Worm (Caenorhabditis elegans) whole organism, L4 larva: ENCODE results near the gene F54C4.4.

Experiments used
- F10B5.3 ChIP-seq: sonication (generic microtip); optimal IDR thresholded peaks from 2 replicates; lab custom pipeline; 2016; ENCODE audit warnings: mild to moderate bottlenecking, missing genetic modification characterization, missing compliant biosample characterization
- F37D6.2 ChIP-seq: sonication (generic microtip); optimal IDR thresholded peaks from 2 replicates; lab custom pipeline; 2016; ENCODE audit warnings: mild to moderate bottlenecking, missing genetic modification characterization, missing compliant biosample characterization
- R02D3.7 ChIP-seq: fragments of 150-350 bp; sonication (generic microtip); optimal IDR thresholded peaks from 3 replicates; lab custom pipeline; 2014; ENCODE audit warnings: missing biosample characterization, missing genetic modification characterization
- Y5F2A.4 ChIP-seq: fragments of 200-800 bp; sonication (Bioruptor generic); optimal IDR thresholded peaks from 2 replicates; lab custom pipeline; 2018; ENCODE audit warnings: mild to moderate bottlenecking, missing genetic modification characterization, missing compliant biosample characterization
- aha-1 ChIP-seq: fragments of 150-350 bp; peaks from one replicate; lab custom pipeline; 2014; ENCODE audit warnings: missing biosample characterization, missing genetic modification characterization
- arid-1 ChIP-seq: fragments of 200-800 bp; sonication (Bioruptor generic); conservative IDR thresholded peaks from 2 replicates; pipeline ENCODE4 v1.3.6; 2022; ENCODE audit warnings: missing genetic modification reagents, missing genetic modification characterization, missing compliant biosample characterization
- ceh-20 ChIP-seq: fragments of 200-800 bp; sonication (Bioruptor generic); IDR thresholded peaks from 2 replicates; pipeline ENCODE4 v1.3.6; 2022; ENCODE audit warnings: missing genetic modification reagents, missing genetic modification characterization, missing compliant biosample characterization
- ceh-32 ChIP-seq: sonication (generic microtip); optimal IDR thresholded peaks from 2 replicates; lab custom pipeline; 2016; ENCODE audit warnings: mild to moderate bottlenecking, missing genetic modification characterization, missing compliant biosample characterization; ENCODE audit not compliant: poor library complexity
- ceh-44 ChIP-seq: fragments of 200-800 bp; sonication (Bioruptor generic); IDR thresholded peaks from 2 replicates; pipeline ENCODE4 v1.3.6; 2022; ENCODE audit warnings: missing genetic modification reagents, missing genetic modification characterization, missing compliant biosample characterization
- ceh-62 ChIP-seq: sonication (generic microtip); optimal IDR thresholded peaks from 2 replicates; lab custom pipeline; 2017; ENCODE audit warnings: missing biosample characterization, missing genetic modification characterization
- daf-12 ChIP-seq: fragments of 150-350 bp; optimal IDR thresholded peaks from 2 replicates; lab custom pipeline; 2014; ENCODE audit warnings: missing biosample characterization, missing genetic modification reagents, missing genetic modification characterization
- daf-16 ChIP-seq, 3 experiments: sonication (generic microtip); optimal IDR thresholded peaks; 2 replicates each; lab custom pipeline; 2016 to 2017; ENCODE audit warnings: missing genetic modification characterization in 3 of 3, missing genetic modification reagents in 3 of 3, mild to moderate bottlenecking in 2 of 3, missing compliant biosample characterization in 2 of 3, missing biosample characterization in 1 of 3, moderate library complexity in 1 of 3
- dmd-6 ChIP-seq: fragments of 200-800 bp; sonication (Bioruptor generic); IDR thresholded peaks from 2 replicates; pipeline ENCODE4 v1.3.6; 2022; ENCODE audit warnings: missing genetic modification reagents, missing genetic modification characterization, missing compliant biosample characterization
- dmd-8 ChIP-seq: fragments of 200-800 bp; sonication (Bioruptor generic); IDR thresholded peaks from 2 replicates; pipeline ENCODE4 v1.3.6; 2022; ENCODE audit warnings: missing genetic modification characterization, missing compliant biosample characterization
- dve-1 ChIP-seq: sonication (generic microtip); optimal IDR thresholded peaks from 2 replicates; lab custom pipeline; 2017; ENCODE audit warnings: antibody characterized with exemption, mild to moderate bottlenecking, missing genetic modification characterization, missing compliant biosample characterization; ENCODE audit not compliant: insufficient read depth
- gei-8 ChIP-seq: fragments of 200-800 bp; sonication (Bioruptor generic); optimal IDR thresholded peaks from 2 replicates; lab custom pipeline; 2018; ENCODE audit warnings: mild to moderate bottlenecking, missing genetic modification characterization, missing compliant biosample characterization
- hif-1 ChIP-seq, 2 experiments: sonication (generic microtip); optimal IDR thresholded peaks; 2 replicates each; lab custom pipeline; 2016 to 2017; ENCODE audit warnings: missing compliant biosample characterization in 2 of 2, missing genetic modification characterization in 2 of 2, missing genetic modification reagents in 2 of 2, missing genotype in 2 of 2, mild to moderate bottlenecking in 1 of 2
- hlh-11 ChIP-seq: fragments of 200-800 bp; sonication (Bioruptor generic); optimal IDR thresholded peaks from 2 replicates; lab custom pipeline; 2018; ENCODE audit warnings: mild to moderate bottlenecking, missing genetic modification characterization, missing compliant biosample characterization
- hlh-30 ChIP-seq: sonication (generic microtip); optimal IDR thresholded peaks from 2 replicates; lab custom pipeline; 2017; ENCODE audit warnings: antibody characterized with exemption, mild to moderate bottlenecking, missing genetic modification characterization, missing compliant biosample characterization; ENCODE audit not compliant: insufficient read depth
- lin-1 ChIP-seq: fragments of 200-800 bp; sonication (Bioruptor generic); IDR thresholded peaks from 2 replicates; pipeline ENCODE4 v1.3.6; 2022; ENCODE audit warnings: missing genetic modification reagents, missing genetic modification characterization, missing compliant biosample characterization
- lin-13 ChIP-seq: fragments of 150-350 bp; optimal IDR thresholded peaks from 2 replicates; lab custom pipeline; 2014; ENCODE audit warnings: missing biosample characterization, missing genetic modification reagents, missing genetic modification characterization
- lin-15B ChIP-seq: fragments of 150-350 bp; sonication (generic microtip); optimal IDR thresholded peaks from 3 replicates; lab custom pipeline; 2014; ENCODE audit warnings: missing biosample characterization, missing genetic modification characterization
- lin-29 ChIP-seq: fragments of 200-800 bp; sonication (Bioruptor generic); IDR thresholded peaks from 2 replicates; pipeline ENCODE4 v1.3.6; 2022; ENCODE audit warnings: missing genetic modification reagents, missing genetic modification characterization, missing compliant biosample characterization
- lin-38 ChIP-seq: fragments of 200-800 bp; sonication (Bioruptor generic); IDR thresholded peaks from 2 replicates; pipeline ENCODE4 v1.3.6; 2022; ENCODE audit warnings: missing genetic modification reagents, missing genetic modification characterization, missing compliant biosample characterization
- lin-39 ChIP-seq: fragments of 150-350 bp; optimal IDR thresholded peaks from 2 replicates; lab custom pipeline; 2014; ENCODE audit warnings: missing biosample characterization, missing genetic modification reagents, missing genetic modification characterization
- lir-3 ChIP-seq: sonication (generic microtip); optimal IDR thresholded peaks from 2 replicates; lab custom pipeline; 2016; ENCODE audit warnings: mild to moderate bottlenecking, missing genetic modification characterization, missing compliant biosample characterization
- lsy-2 ChIP-seq, 2 experiments: fragments of 150-350 bp in 1 of 2; sonication (generic microtip) in 1 of 2; optimal IDR thresholded peaks; 2 replicates each; lab custom pipeline; 2014 to 2017; ENCODE audit warnings: missing biosample characterization in 2 of 2, missing genetic modification characterization in 2 of 2
- mdl-1 ChIP-seq, 2 experiments: fragments of 150-350 bp in 1 of 2; sonication (generic microtip) in 1 of 2; optimal IDR thresholded peaks; 2 replicates each; lab custom pipeline; 2014 to 2017; ENCODE audit warnings: missing biosample characterization in 2 of 2, missing genetic modification characterization in 2 of 2
- mdt-29 ChIP-seq: fragments of 200-800 bp; sonication (Bioruptor generic); IDR thresholded peaks from 2 replicates; pipeline ENCODE4 v1.3.6; 2022; ENCODE audit warnings: missing genetic modification reagents, missing genetic modification characterization, missing compliant biosample characterization
- mep-1 ChIP-seq: fragments of 150-350 bp; sonication (generic microtip); optimal IDR thresholded peaks from 3 replicates; lab custom pipeline; 2014; ENCODE audit warnings: missing biosample characterization, missing genetic modification characterization
- mes-2 ChIP-seq: sonication (generic microtip); optimal IDR thresholded peaks from 2 replicates; lab custom pipeline; 2016; ENCODE audit warnings: missing genotype, mild to moderate bottlenecking, missing genetic modification characterization, missing compliant biosample characterization; ENCODE audit not compliant: poor library complexity, severe bottlenecking
- nhr-111 ChIP-seq: fragments of 200-800 bp; sonication (Bioruptor generic); optimal IDR thresholded peaks from 2 replicates; lab custom pipeline; 2018; ENCODE audit warnings: mild to moderate bottlenecking, missing genetic modification characterization, missing compliant biosample characterization
- nhr-28 ChIP-seq: fragments of 150-350 bp; optimal IDR thresholded peaks from 2 replicates; lab custom pipeline; 2014; ENCODE audit warnings: missing biosample characterization, missing genetic modification characterization
- nhr-42 ChIP-seq: fragments of 200-800 bp; sonication (Bioruptor generic); IDR thresholded peaks from 2 replicates; pipeline ENCODE4 v1.3.6; 2022; ENCODE audit warnings: missing genetic modification characterization, missing compliant biosample characterization
- nhr-48 ChIP-seq: sonication (generic microtip); optimal IDR thresholded peaks from 2 replicates; lab custom pipeline; 2016; ENCODE audit warnings: mild to moderate bottlenecking, missing genetic modification characterization, missing compliant biosample characterization
- nhr-6 ChIP-seq: fragments of 150-350 bp; optimal IDR thresholded peaks from 2 replicates; lab custom pipeline; 2014; ENCODE audit warnings: missing biosample characterization, missing genetic modification characterization
- nhr-76 ChIP-seq: fragments of 150-350 bp; optimal IDR thresholded peaks from 2 replicates; lab custom pipeline; 2014; ENCODE audit warnings: missing biosample characterization, missing genetic modification characterization
- nhr-77 ChIP-seq: fragments of 150-350 bp; optimal IDR thresholded peaks from 2 replicates; lab custom pipeline; 2014; ENCODE audit warnings: missing biosample characterization, missing genetic modification characterization
- pha-4 ChIP-seq, 2 experiments: fragments of 150-350 bp in 1 of 2; fragments of 200-800 bp in 1 of 2; sonication (Bioruptor generic) in 1 of 2; IDR thresholded peaks in 1 of 2; optimal IDR thresholded peaks in 1 of 2; 2 replicates each; pipeline versions ENCODE4 v1.3.6 to Lab custom; 2014 to 2022; ENCODE audit warnings: missing genetic modification characterization in 2 of 2, missing genetic modification reagents in 2 of 2, missing biosample characterization in 1 of 2, missing compliant biosample characterization in 1 of 2
- php-3 ChIP-seq: fragments of 200-800 bp; sonication (Bioruptor generic); IDR thresholded peaks from 2 replicates; pipeline ENCODE4 v1.3.6; 2022; ENCODE audit warnings: missing genetic modification reagents, missing genetic modification characterization, missing compliant biosample characterization
- pqm-1 ChIP-seq: sonication (generic microtip); optimal IDR thresholded peaks from 2 replicates; lab custom pipeline; 2017; ENCODE audit warnings: missing biosample characterization, missing genetic modification characterization
- rbr-2 ChIP-seq: sonication (generic microtip); optimal IDR thresholded peaks from 2 replicates; lab custom pipeline; 2016; ENCODE audit warnings: missing genotype, missing genetic modification characterization, missing compliant biosample characterization
- saeg-2 ChIP-seq: fragments of 200-800 bp; sonication (Bioruptor generic); IDR thresholded peaks from 2 replicates; pipeline ENCODE4 v1.3.6; 2022; ENCODE audit warnings: missing genetic modification reagents, missing genetic modification characterization, missing compliant biosample characterization
- set-16 ChIP-seq: fragments of 200-800 bp; sonication (Bioruptor generic); IDR thresholded peaks from 2 replicates; pipeline ENCODE4 v1.3.6; 2022; ENCODE audit warnings: missing genetic modification reagents, missing genetic modification characterization, missing compliant biosample characterization
- snpc-1.2 ChIP-seq: fragments of 200-800 bp; sonication (Bioruptor generic); IDR thresholded peaks from 2 replicates; pipeline ENCODE4 v1.3.6; 2022; ENCODE audit warnings: missing genetic modification reagents, missing genetic modification characterization, missing compliant biosample characterization
- unc-39 ChIP-seq: sonication (generic microtip); optimal IDR thresholded peaks from 2 replicates; lab custom pipeline; 2017; ENCODE audit warnings: missing biosample characterization, missing genetic modification characterization
- unc-62 ChIP-seq, 3 experiments: fragments of 150-350 bp in 1 of 3; sonication (generic microtip); optimal IDR thresholded peaks in 2 of 3; peaks in 1 of 3; 1 replicate in 1 of 3; 2 replicates in 2 of 3; lab custom pipeline; 2014 to 2017; ENCODE audit warnings: missing biosample characterization in 3 of 3, missing genetic modification characterization in 3 of 3, missing genetic modification reagents in 3 of 3, missing genotype in 1 of 3
- vab-7 ChIP-seq: fragments of 200-800 bp; sonication (Bioruptor generic); IDR thresholded peaks from 2 replicates; pipeline ENCODE4 v1.3.6; 2022; ENCODE audit warnings: missing genetic modification reagents, missing genetic modification characterization, missing compliant biosample characterization
- zag-1 ChIP-seq: fragments of 150-350 bp; optimal IDR thresholded peaks from 2 replicates; lab custom pipeline; 2014; ENCODE audit warnings: missing biosample characterization, missing genetic modification characterization

The F54C4.4 gene

ce11 chrIII:94759-95330 lies 7.7 kb upstream of the F54C4.4 start, which contains the start of gene pat-4:
Gene pat-4, minus strand, starts transcription at chrIII:94809.
- TF ChIP-seq mdl-1 (tag; optimal IDR thresholded peaks at IDR 0.05; lab: Kevin White, UChicago) (peak in 1 of 2 experiments; percentile 39), lin-15B (tag; lab: Kevin White, UChicago) (no peak), F10B5.3 (no peak), hlh-30 (tag; lab: Kevin White, UChicago) (no peak), lir-3 (tag; lab: Kevin White, UChicago) (no peak), lin-13 (GFP tag; lab: Kevin White, UChicago) (no peak), aha-1 (tag; lab: Kevin White, UChicago) (peak; percentile 16), daf-16 (GFP tag; optimal IDR thresholded peaks at IDR 0.05; lab: Kevin White, UChicago) (no peak), daf-16 (tag; optimal IDR thresholded peaks at IDR 0.05; lab: Kevin White, UChicago) (peak; percentile 21), mes-2 (tag; lab: Kevin White, UChicago) (peak; percentile 33), pqm-1 (tag; lab: Kevin White, UChicago) (no peak), lin-1 (GFP tag; lab: Robert Waterston, UW) (no peak), F37D6.2 (tag; lab: Kevin White, UChicago) (no peak), zag-1 (tag; lab: Kevin White, UChicago) (no peak), gei-8 (GFP tag; lab: Kevin White, UChicago) (no peak), Y5F2A.4 (GFP tag; lab: Kevin White, UChicago) (no peak), dve-1 (tag; lab: Kevin White, UChicago) (peak; percentile 22), nhr-111 (GFP tag; lab: Kevin White, UChicago) (no peak), mdt-29 (GFP tag; lab: Robert Waterston, UW) (no peak), vab-7 (GFP tag; lab: Robert Waterston, UW) (no peak), nhr-6 (tag; lab: Kevin White, UChicago) (peak; percentile 12), lin-29 (no peak), nhr-77 (tag; lab: Kevin White, UChicago) (no peak), set-16 (GFP tag; lab: Robert Waterston, UW) (no peak), ceh-20 (GFP tag; lab: Robert Waterston, UW) (no peak), arid-1 (no peak), dmd-8 (GFP tag; lab: Robert Waterston, UW) (0 out of 2 replicates have a peak, but pooled peaks have one; percentile 28), lin-38 (no peak), nhr-42 (no peak), saeg-2 (GFP tag; lab: Robert Waterston, UW) (no peak), pha-4 (GFP tag; IDR thresholded peaks at IDR 0.05; lab: Robert Waterston, UW) (0 out of 2 replicates have a peak, but pooled peaks have one; percentile 31), pha-4 (tag; optimal IDR thresholded peaks at IDR 0.05; lab: Kevin White, UChicago) (no peak), nhr-28 (tag; lab: Kevin White, UChicago) (no peak), php-3 (no peak), nhr-76 (tag; lab: Kevin White, UChicago) (no peak), hif-1 (tag; optimal IDR thresholded peaks at IDR 0.05; lab: Kevin White, UChicago) (no peak), mep-1 (tag; lab: Kevin White, UChicago) (peak; percentile 42), ceh-44 (GFP tag; lab: Robert Waterston, UW) (no peak), dmd-6 (GFP tag; lab: Robert Waterston, UW) (no peak), hlh-11 (tag; lab: Kevin White, UChicago) (peak; percentile 17), unc-62 (GFP tag; optimal IDR thresholded peaks at IDR 0.05 in 1 of 2; lab: Kevin White, UChicago) (peak in 1 of 2 experiments; percentile 55), unc-62 (tag; optimal IDR thresholded peaks at IDR 0.05; lab: Kevin White, UChicago) (no peak), ceh-62 (tag; lab: Kevin White, UChicago) (no peak), ceh-32 (tag; lab: Kevin White, UChicago) (no peak), snpc-1.2 (no peak), lin-39 (tag; lab: Kevin White, UChicago) (no peak), daf-12 (tag; lab: Kevin White, UChicago) (no peak), nhr-48 (tag; lab: Kevin White, UChicago) (no peak), unc-39 (tag; lab: Kevin White, UChicago) (no peak), lsy-2 (tag; optimal IDR thresholded peaks at IDR 0.05; lab: Kevin White, UChicago) (peak in 1 of 2 experiments; percentile 36), R02D3.7 (no peak), rbr-2 (tag; lab: Kevin White, UChicago) (peak; percentile 2)
